Fruit fly (Drosophila melanogaster) whole organism, prepupa: ENCODE results near the gene CG34258.

ENCODE experiments used
- Blimp-1 ChIP-seq: fragments of 200-800 bp; sonication (Bioruptor generic); optimal IDR thresholded peaks from 3 replicates; lab custom pipeline; 2017; ENCODE audit warnings: missing biosample characterization, missing genetic modification characterization, mild to moderate bottlenecking, moderate library complexity, missing genetic modification reagents
- CG1621 ChIP-seq: fragments of 200-800 bp; sonication (Bioruptor generic); optimal IDR thresholded peaks from 3 replicates; lab custom pipeline; 2018; ENCODE audit warnings: missing biosample characterization, mild to moderate bottlenecking, missing genetic modification characterization
- CG6276 ChIP-seq: fragments of 200-800 bp; sonication (Bioruptor generic); optimal IDR thresholded peaks from 2 replicates; lab custom pipeline; 2017; ENCODE audit warnings: missing biosample characterization, mild to moderate bottlenecking, missing genetic modification characterization
- CG6792 ChIP-seq: fragments of 200-800 bp; sonication (Bioruptor generic); optimal IDR thresholded peaks from 3 replicates; lab custom pipeline; 2016; ENCODE audit warnings: missing biosample characterization, missing genetic modification characterization
- CG6854 ChIP-seq: fragments of 200-800 bp; sonication (Bioruptor generic); optimal IDR thresholded peaks from 2 replicates; lab custom pipeline; 2017; ENCODE audit warnings: missing biosample characterization, mild to moderate bottlenecking, missing genetic modification characterization
- CG8119 ChIP-seq: fragments of 200-800 bp; sonication (Bioruptor generic); IDR thresholded peaks from 3 replicates; pipeline ENCODE4 v1.3.6; 2022; ENCODE audit warnings: missing biosample characterization, missing genetic modification characterization
- CG9139 ChIP-seq: fragments of 200-800 bp; sonication (Bioruptor generic); optimal IDR thresholded peaks from 3 replicates; lab custom pipeline; 2017; ENCODE audit warnings: missing biosample characterization, mild to moderate bottlenecking, missing genetic modification characterization
- Eip78C ChIP-seq: fragments of 200-800 bp; sonication (Bioruptor generic); peaks from one replicate; lab custom pipeline; 2016; ENCODE audit warnings: missing biosample characterization, missing genetic modification characterization
- Gug ChIP-seq: fragments of 200-800 bp; sonication (Bioruptor generic); IDR thresholded peaks from 2 replicates; pipeline ENCODE4 v1.3.6; 2022; ENCODE audit warnings: missing biosample characterization, missing genetic modification characterization
- Hr4 ChIP-seq: fragments of 200-800 bp; sonication (Bioruptor generic); optimal IDR thresholded peaks from 3 replicates; lab custom pipeline; 2016; ENCODE audit warnings: missing biosample characterization, missing genetic modification characterization
- dac ChIP-seq: fragments of 200-800 bp; sonication (Bioruptor generic); optimal IDR thresholded peaks from 2 replicates; lab custom pipeline; 2017; ENCODE audit warnings: missing biosample characterization, mild to moderate bottlenecking, missing genetic modification characterization
- fkh ChIP-seq: fragments of 200-800 bp; sonication (Bioruptor generic); optimal IDR thresholded peaks from 3 replicates; lab custom pipeline; 2017; ENCODE audit warnings: missing biosample characterization, mild to moderate bottlenecking, missing genetic modification characterization, moderate library complexity
- spab ChIP-seq: fragments of 200-800 bp; sonication (Bioruptor generic); optimal IDR thresholded peaks from 2 replicates; lab custom pipeline; 2017; ENCODE audit warnings: missing biosample characterization, mild to moderate bottlenecking, missing genetic modification characterization, missing genetic modification reagents

DNA sequence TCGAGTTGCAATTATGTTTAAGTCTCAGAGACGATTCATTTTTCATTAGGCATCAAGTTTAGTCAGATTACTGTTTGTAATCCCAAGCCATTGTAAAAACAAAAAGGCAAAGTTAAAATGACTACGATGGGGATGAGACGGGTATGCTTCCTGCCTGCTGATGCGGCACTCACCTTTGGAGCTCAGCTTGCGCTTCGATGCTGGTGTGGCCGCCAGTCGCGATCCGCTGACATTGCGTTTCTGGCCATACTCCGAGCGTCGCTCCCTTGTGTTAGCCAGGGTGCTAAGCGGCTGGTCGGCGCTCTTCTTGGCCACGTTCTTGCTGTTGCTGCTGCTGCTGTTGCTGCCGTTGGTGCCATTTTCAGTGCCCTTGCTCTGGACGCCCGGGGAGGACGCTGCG, 31.8 kb downstream of the CG34258 start:
- TF ChIP-seq Eip78C (GFP tag; lab: Kevin White, UChicago): no peak
- no peak for TF ChIP-seq CG6854 (GFP tag; lab: Kevin White, UChicago)
- no peak for TF ChIP-seq dac (GFP tag; lab: Kevin White, UChicago)
- no peak for TF ChIP-seq Hr4 (GFP tag; lab: Kevin White, UChicago)
- TF ChIP-seq CG6276 (GFP tag; lab: Kevin White, UChicago): no peak
- TF ChIP-seq CG8119 (GFP tag; lab: Robert Waterston, UW): no peak
- TF ChIP-seq CG9139: no peak
- no peak for TF ChIP-seq CG1621
- TF ChIP-seq fkh: no peak
- TF ChIP-seq Blimp-1: no peak
- TF ChIP-seq Gug (GFP tag; lab: Robert Waterston, UW): no peak
- TF ChIP-seq CG6792: no peak
- TF ChIP-seq spab: no peak
